Worm (Caenorhabditis elegans): ENCODE results near the gene C29E4.17.

DNA sequence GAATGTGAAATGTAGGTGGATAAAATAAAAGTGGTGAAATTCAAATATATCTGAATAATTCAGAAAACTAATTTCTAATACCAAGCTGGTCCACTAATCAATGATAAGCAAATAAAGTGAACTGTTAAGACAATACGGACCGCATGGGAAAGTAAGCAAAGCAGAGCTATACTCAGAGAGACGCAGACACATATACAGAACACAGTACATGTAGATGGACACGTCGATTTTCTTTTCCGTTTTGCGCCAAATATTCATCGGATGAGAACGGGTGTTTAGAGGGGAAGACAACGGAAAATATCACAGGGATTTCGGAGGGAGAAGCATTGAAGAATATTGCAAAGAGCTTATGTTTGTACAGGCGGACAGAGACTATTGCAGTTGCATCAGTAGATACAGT is 3.7 kb downstream of the C29E4.17 start:
- TF ChIP-seq lin-13 (GFP tag; optimal IDR thresholded peaks at IDR 0.05) (no peak), ama-1 (optimal IDR thresholded peaks at IDR 0.05) (no peak), unc-62 (GFP tag; optimal IDR thresholded peaks at IDR 0.05) (no peak), nhr-25 (tag; optimal IDR thresholded peaks at IDR 0.05) (no peak), egl-27 (tag; optimal IDR thresholded peaks at IDR 0.05) (no peak), nhr-6 (tag; optimal IDR thresholded peaks at IDR 0.05) (no peak), F13H6.1 (tag; optimal IDR thresholded peaks at IDR 0.05) (no peak), nhr-11 (tag; optimal IDR thresholded peaks at IDR 0.05) (no peak), lsy-2 (tag; optimal IDR thresholded peaks at IDR 0.05) (no peak), snpc-4 (tag; optimal IDR thresholded peaks at IDR 0.05) (no peak), nhr-12 (tag; optimal IDR thresholded peaks at IDR 0.05) (no peak), blmp-1 (tag; optimal IDR thresholded peaks at IDR 0.05; ENCODE audit: insufficient read depth) (no peak), skn-1 (tag; optimal IDR thresholded peaks at IDR 0.05) (no peak)
